Fruit fly (Drosophila melanogaster): ENCODE measurements around the gene CG31661.

- TF ChIP-seq toe (GFP tag; optimal IDR thresholded peaks at IDR 0.05) (no peak), kay (GFP tag; ENCODE audit: borderline replicate concordance) (no peak), CG11617 (GFP tag; optimal IDR thresholded peaks at IDR 0.05) (no peak), Hr96 (GFP tag; optimal IDR thresholded peaks at IDR 0.05) (no peak), Crg-1 (GFP tag; optimal IDR thresholded peaks at IDR 0.05) (no peak), CG7045 (GFP tag; optimal IDR thresholded peaks at IDR 0.05) (no peak), CG7101 (tag; optimal IDR thresholded peaks at IDR 0.05) (no peak), ovo (GFP tag; optimal IDR thresholded peaks at IDR 0.05) (no peak), pad (GFP tag; optimal IDR thresholded peaks at IDR 0.05) (no peak), CG12768 (GFP tag; optimal IDR thresholded peaks at IDR 0.05) (no peak)
Measured at dm6 chr2L:1460463-1461219, 36.4 kb upstream of the CG31661 start.
